Worm (Caenorhabditis elegans): ENCODE data around the gene Y51H4A.938.
"Not testable (repeated sequence)": the region's sequence is repeated elsewhere in the genome, so short reads cannot be mapped to it uniquely, and the experiment has no call there.

Gene Y51H4A.938

ce11 chrIV:16480888-16481287, at the start of gene Y51H4A.938:
Gene Y51H4A.938, plus strand, starts transcription at chrIV:16481188.
- TF ChIP-seq fos-1 (tag; optimal IDR thresholded peaks at IDR 0.05); sup-37 (GFP tag; optimal IDR thresholded peaks at IDR 0.05); nhr-90 (tag; optimal IDR thresholded peaks at IDR 0.05; ENCODE audit: poor library complexity): not testable (repeated sequence)

ce11 chrIV:16431929-16432328, 49.1 kb upstream of the Y51H4A.938 start, which contains the start of gene dlc-3:
Gene dlc-3, plus strand, starts transcription at chrIV:16432229.
- TF ChIP-seq alr-1 (tag; optimal IDR thresholded peaks at IDR 0.05; ENCODE audit: borderline replicate concordance) = no peak
- no peak for TF ChIP-seq skn-1 (tag; optimal IDR thresholded peaks at IDR 0.05)
- peak; percentile 39 for TF ChIP-seq dsc-1 (tag; optimal IDR thresholded peaks at IDR 0.05)
- TF ChIP-seq elt-3 (tag; optimal IDR thresholded peaks at IDR 0.05) = no peak
- no peak for TF ChIP-seq lin-15B (tag; optimal IDR thresholded peaks at IDR 0.05)
- no peak for TF ChIP-seq hlh-17 (GFP tag; optimal IDR thresholded peaks at IDR 0.05; ENCODE audit: borderline replicate concordance)

- TF ChIP-seq F16B12.6 (tag; optimal IDR thresholded peaks at IDR 0.05) (no peak), C34B4.2 (tag; optimal IDR thresholded peaks at IDR 0.05) (no peak), nhr-90 (tag; optimal IDR thresholded peaks at IDR 0.05; ENCODE audit: poor library complexity) (no peak), nhr-85 (tag) (no peak), mab-9 (GFP tag; IDR thresholded peaks at IDR 0.05) (no peak), ceh-88 (GFP tag; IDR thresholded peaks at IDR 0.05) (no peak), tlp-1 (tag; optimal IDR thresholded peaks at IDR 0.05) (no peak), dsc-1 (tag; optimal IDR thresholded peaks at IDR 0.05) (no peak), swsn-7 (tag; optimal IDR thresholded peaks at IDR 0.05) (no peak), snu-23 (GFP tag; optimal IDR thresholded peaks at IDR 0.05) (no peak), egl-27 (tag; optimal IDR thresholded peaks at IDR 0.05) (no peak)
These were observed 38.0 kb upstream of the Y51H4A.938 start, which contains the start of gene dlc-4 for ce11 chrIV:16442963-16443362. Gene dlc-4, plus strand, starts transcription at chrIV:16443263.

ce11 chrIV:16446664-16447063, 34.3 kb upstream of the Y51H4A.938 start:
- TF ChIP-seq aha-1 (tag; optimal IDR thresholded peaks at IDR 0.05) = no peak
- TF ChIP-seq mab-9 (GFP tag; IDR thresholded peaks at IDR 0.05) = no peak
- no peak for TF ChIP-seq C16A3.4 (tag; optimal IDR thresholded peaks at IDR 0.05)
- no peak for TF ChIP-seq tlp-1 (tag; optimal IDR thresholded peaks at IDR 0.05)
- no peak for TF ChIP-seq egl-27 (tag; optimal IDR thresholded peaks at IDR 0.05)
- TF ChIP-seq mef-2 (tag; optimal IDR thresholded peaks at IDR 0.05) = no peak
- TF ChIP-seq nhr-12 (tag; optimal IDR thresholded peaks at IDR 0.05) = no peak
- no peak for TF ChIP-seq pax-3 (tag; optimal IDR thresholded peaks at IDR 0.05)
- TF ChIP-seq ceh-8 (GFP tag; optimal IDR thresholded peaks at IDR 0.05) = no peak
- no peak for TF ChIP-seq lin-35 (GFP tag; optimal IDR thresholded peaks at IDR 0.05)

ce11 chrIV:16470888-16471287, 10.1 kb upstream of the Y51H4A.938 start, which contains the start of gene VY10G11R.1:
Gene VY10G11R.1, minus strand, starts transcription at chrIV:16470988.
- TF ChIP-seq nhr-19 (GFP tag; conservative IDR thresholded peaks at IDR 0.05); alr-1 (tag; optimal IDR thresholded peaks at IDR 0.05; ENCODE audit: borderline replicate concordance); elt-3 (tag; optimal IDR thresholded peaks at IDR 0.05): not testable (repeated sequence)

ce11 chrIV:16471569-16471968, 9.4 kb upstream of the Y51H4A.938 start:
- TF ChIP-seq lin-39 (tag; optimal IDR thresholded peaks at IDR 0.05) (no peak), snpc-4 (tag; optimal IDR thresholded peaks at IDR 0.05) (peak; percentile 0)

- no peak for TF ChIP-seq hlh-4 (tag; optimal IDR thresholded peaks at IDR 0.05)
- no peak for TF ChIP-seq sox-4 (tag; optimal IDR thresholded peaks at IDR 0.05)
- TF ChIP-seq nhr-11 (tag; optimal IDR thresholded peaks at IDR 0.05) = no peak
- no peak for TF ChIP-seq F16B12.6 (tag; optimal IDR thresholded peaks at IDR 0.05)
- TF ChIP-seq pqm-1 (tag; optimal IDR thresholded peaks at IDR 0.05) = no peak
- no peak for TF ChIP-seq nhr-12 (tag; optimal IDR thresholded peaks at IDR 0.05)
- no peak for TF ChIP-seq swsn-7 (tag; optimal IDR thresholded peaks at IDR 0.05)
- TF ChIP-seq ces-1 (GFP tag; optimal IDR thresholded peaks at IDR 0.05) = peak; percentile 77
- TF ChIP-seq dpl-1 (GFP tag; optimal IDR thresholded peaks at IDR 0.05) = peak in 1 of 3 experiments; percentile 16
- peak in 1 of 3 experiments; percentile 33 for TF ChIP-seq ceh-82 (tag; optimal IDR thresholded peaks at IDR 0.05)
- no peak for TF ChIP-seq fkh-4 (tag; optimal IDR thresholded peaks at IDR 0.05; ENCODE audit: borderline replicate concordance)
- no peak for TF ChIP-seq nhr-20 (tag; optimal IDR thresholded peaks at IDR 0.05)
- no peak for TF ChIP-seq unc-86 (tag; optimal IDR thresholded peaks at IDR 0.05)
- TF ChIP-seq blmp-1 (tag; optimal IDR thresholded peaks at IDR 0.05) = no peak
- TF ChIP-seq snu-23 (GFP tag; optimal IDR thresholded peaks at IDR 0.05) = no peak
- TF ChIP-seq nhr-76 (tag; optimal IDR thresholded peaks at IDR 0.05) = no peak
- TF ChIP-seq ztf-4 (tag; optimal IDR thresholded peaks at IDR 0.05) = no peak
These were observed 4.9 kb upstream of the Y51H4A.938 start for ce11 chrIV:16476081-16476480.
